Fruit fly (Drosophila melanogaster): ENCODE results near the gene stx.

Gene stx

dm6 chrX:10717869-10718268 is 26.9 kb downstream of the stx start (continued):
- no peak for TF ChIP-seq TFAM (GFP tag; optimal IDR thresholded peaks at IDR 0.05)
- no peak for TF ChIP-seq chm (GFP tag; IDR thresholded peaks at IDR 0.05)
- no peak for TF ChIP-seq insv (GFP tag; optimal IDR thresholded peaks at IDR 0.05)
- no peak for TF ChIP-seq hkb (optimal IDR thresholded peaks at IDR 0.05)
- TF ChIP-seq hkb (GFP tag; IDR thresholded peaks at IDR 0.05), result peak; percentile 57; the same call in 1 of the 2 replicates
- no peak for TF ChIP-seq Lpt (GFP tag; optimal IDR thresholded peaks at IDR 0.05)
- TF ChIP-seq CG15601 (tag; optimal IDR thresholded peaks at IDR 0.05), result no peak
- peak in 1 of 2 experiments; percentile 54 for TF ChIP-seq eve (GFP tag; optimal IDR thresholded peaks at IDR 0.05)
- no peak for TF ChIP-seq tup (GFP tag; optimal IDR thresholded peaks at IDR 0.05)
- TF ChIP-seq CG10274 (GFP tag; optimal IDR thresholded peaks at IDR 0.05), result no peak
- no peak for TF ChIP-seq CG7271 (tag; optimal IDR thresholded peaks at IDR 0.05)
- no peak for TF ChIP-seq CG6175 (GFP tag; IDR thresholded peaks at IDR 0.05)
- TF ChIP-seq lilli (GFP tag; optimal IDR thresholded peaks at IDR 0.05), result no peak
- TF ChIP-seq abd-A (tag; optimal IDR thresholded peaks at IDR 0.05), result no peak
- 0 out of 2 replicates have a peak, but pooled peaks have one; percentile 19 for TF ChIP-seq CG14667 (GFP tag; IDR thresholded peaks at IDR 0.05)
- no peak for TF ChIP-seq ems (GFP tag; optimal IDR thresholded peaks at IDR 0.05)
- TF ChIP-seq CG10321 (GFP tag; IDR thresholded peaks at IDR 0.05), result no peak
- TF ChIP-seq emc (GFP tag; optimal IDR thresholded peaks at IDR 0.05), result no peak
- TF ChIP-seq aop (GFP tag; IDR thresholded peaks at IDR 0.05), result no peak
- no peak for TF ChIP-seq CG7745 (tag; optimal IDR thresholded peaks at IDR 0.05)
- TF ChIP-seq CG7928 (GFP tag; optimal IDR thresholded peaks at IDR 0.05), result no peak
- TF ChIP-seq ranshi (GFP tag; IDR thresholded peaks at IDR 0.05), result 0 out of 2 replicates have a peak, but pooled peaks have one; percentile 32
- no peak for TF ChIP-seq CG6854 (GFP tag; optimal IDR thresholded peaks at IDR 0.05)
- TF ChIP-seq ci (GFP tag; IDR thresholded peaks at IDR 0.05), result peak; percentile 74; the same call in 2 of the 3 replicates
- TF ChIP-seq salm (tag; optimal IDR thresholded peaks at IDR 0.05), result no peak
- no peak for TF ChIP-seq CG31224 (GFP tag; IDR thresholded peaks at IDR 0.05)
- TF ChIP-seq CG17912 (GFP tag; optimal IDR thresholded peaks at IDR 0.05), result no peak
- TF ChIP-seq pho (GFP tag; optimal IDR thresholded peaks at IDR 0.05), result no peak
- TF ChIP-seq cg (GFP tag; optimal IDR thresholded peaks at IDR 0.05), result no peak
- no peak for TF ChIP-seq CG14965 (GFP tag; optimal IDR thresholded peaks at IDR 0.05; ENCODE audit: borderline replicate concordance)
- TF ChIP-seq CG42726 (GFP tag; IDR thresholded peaks at IDR 0.05; ENCODE audit: partially characterized antibody), result no peak
- no peak for TF ChIP-seq jigr1 (GFP tag; IDR thresholded peaks at IDR 0.05)
- peak; percentile 49; the same call in 1 of the 3 replicates for TF ChIP-seq CG17361 (GFP tag; IDR thresholded peaks at IDR 0.05)
- peak; percentile 30 for TF ChIP-seq CG8388 (GFP tag; optimal IDR thresholded peaks at IDR 0.05)
- no peak for TF ChIP-seq dpn (GFP tag; optimal IDR thresholded peaks at IDR 0.05)
- TF ChIP-seq CG31441 (GFP tag; IDR thresholded peaks at IDR 0.05), result peak; percentile 65
- no peak for TF ChIP-seq CG13123 (GFP tag; optimal IDR thresholded peaks at IDR 0.05)
- no peak for TF ChIP-seq crc (GFP tag; optimal IDR thresholded peaks at IDR 0.05)
- no peak for TF ChIP-seq CG8089 (GFP tag; optimal IDR thresholded peaks at IDR 0.05)
- no peak for TF ChIP-seq wdn (GFP tag; IDR thresholded peaks at IDR 0.05)
- peak; percentile 15; the same call in 1 of the 2 replicates for TF ChIP-seq E2f2 (GFP tag; IDR thresholded peaks at IDR 0.05)
- peak; percentile 81 for TF ChIP-seq dmrt99B (tag; optimal IDR thresholded peaks at IDR 0.05)
- no peak for TF ChIP-seq Rfx (GFP tag; IDR thresholded peaks at IDR 0.05)
- TF ChIP-seq Taf1 (GFP tag; IDR thresholded peaks at IDR 0.05), result no peak
- no peak for TF ChIP-seq Tbp (GFP tag; optimal IDR thresholded peaks at IDR 0.05)
- no peak for TF ChIP-seq CG16779 (GFP tag; IDR thresholded peaks at IDR 0.05)
- no peak for TF ChIP-seq CG15073 (GFP tag; optimal IDR thresholded peaks at IDR 0.05)
- TF ChIP-seq peb (GFP tag; IDR thresholded peaks at IDR 0.05), result no peak
- no peak for TF ChIP-seq CG30431 (GFP tag; optimal IDR thresholded peaks at IDR 0.05)
- no peak for TF ChIP-seq sqz (GFP tag; optimal IDR thresholded peaks at IDR 0.05)
- no peak for TF ChIP-seq exex (tag; optimal IDR thresholded peaks at IDR 0.05)
- no peak for TF ChIP-seq Spps (tag; optimal IDR thresholded peaks at IDR 0.05)
- no peak for TF ChIP-seq NC2α (GFP tag; optimal IDR thresholded peaks at IDR 0.05)

Data from whole organism, embryonic.